Worm (Caenorhabditis elegans) whole organism, L3 larva: ENCODE measurements around the gene srg-60.

Source experiments
- ama-1 ChIP-seq: fragments of 150-350 bp; optimal IDR thresholded peaks from 2 replicates; lab custom pipeline; 2018
- ceh-82 ChIP-seq: fragments of 150-350 bp; optimal IDR thresholded peaks from 2 replicates; lab custom pipeline; 2014; ENCODE audit warnings: missing biosample characterization, missing genetic modification characterization
- daf-12 ChIP-seq: fragments of 150-350 bp; optimal IDR thresholded peaks from 2 replicates; lab custom pipeline; 2014; ENCODE audit warnings: missing biosample characterization, missing genetic modification reagents, missing genetic modification characterization
- fkh-10 ChIP-seq: sonication (generic microtip); optimal IDR thresholded peaks from 2 replicates; lab custom pipeline; 2017; ENCODE audit warnings: missing biosample characterization, missing genetic modification reagents, missing genetic modification characterization
- nhr-11 ChIP-seq: fragments of 150-350 bp; optimal IDR thresholded peaks from 2 replicates; lab custom pipeline; 2014; ENCODE audit warnings: missing biosample characterization, missing genetic modification characterization
- nhr-25 ChIP-seq: sonication (generic microtip); optimal IDR thresholded peaks from 2 replicates; lab custom pipeline; 2017; ENCODE audit warnings: missing biosample characterization, missing genetic modification characterization
- pqm-1 ChIP-seq: fragments of 150-350 bp; optimal IDR thresholded peaks from 2 replicates; lab custom pipeline; 2017; ENCODE audit warnings: missing biosample characterization, missing genetic modification characterization, inconsistent platforms
- tbx-2 ChIP-seq: sonication (generic microtip); optimal IDR thresholded peaks from 2 replicates; lab custom pipeline; 2016; ENCODE audit warnings: mild to moderate bottlenecking, missing genetic modification characterization, missing compliant biosample characterization
- zag-1 ChIP-seq: fragments of 150-350 bp; optimal IDR thresholded peaks from 2 replicates; lab custom pipeline; 2014; ENCODE audit warnings: missing biosample characterization, missing genetic modification characterization

DNA sequence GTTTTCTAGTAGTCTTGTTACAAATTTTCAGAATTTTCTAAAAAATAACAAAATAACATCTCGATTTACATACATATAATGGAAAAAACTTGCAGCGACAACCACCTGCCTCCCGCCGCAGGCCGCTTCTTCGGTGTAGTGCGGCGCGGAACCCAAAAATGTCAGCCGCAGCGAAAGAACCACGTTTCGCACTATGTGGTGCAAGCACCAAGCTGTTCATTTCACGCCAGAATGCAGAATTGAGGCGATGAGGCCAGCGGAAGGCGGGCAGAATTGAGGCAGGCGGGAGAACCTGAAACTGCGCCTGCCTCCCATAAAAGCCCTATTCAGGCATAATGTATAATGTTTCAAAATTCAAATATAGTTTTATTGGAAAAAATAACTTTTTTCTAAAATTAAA is 39.0 kb upstream of the srg-60 start:
- TF ChIP-seq ama-1 (lab: Kevin White, UChicago) (no peak), pqm-1 (no peak), nhr-11 (tag; lab: Kevin White, UChicago) (no peak), ceh-82 (tag; lab: Kevin White, UChicago) (no peak), nhr-25 (tag; lab: Kevin White, UChicago) (no peak), fkh-10 (no peak), zag-1 (tag; lab: Kevin White, UChicago) (no peak), daf-12 (tag; lab: Kevin White, UChicago) (no peak), tbx-2 (tag; lab: Kevin White, UChicago) (no peak)
